Worm (Caenorhabditis elegans): ENCODE data around the gene F59A1.15.

F59A1.15 gene

DNA sequence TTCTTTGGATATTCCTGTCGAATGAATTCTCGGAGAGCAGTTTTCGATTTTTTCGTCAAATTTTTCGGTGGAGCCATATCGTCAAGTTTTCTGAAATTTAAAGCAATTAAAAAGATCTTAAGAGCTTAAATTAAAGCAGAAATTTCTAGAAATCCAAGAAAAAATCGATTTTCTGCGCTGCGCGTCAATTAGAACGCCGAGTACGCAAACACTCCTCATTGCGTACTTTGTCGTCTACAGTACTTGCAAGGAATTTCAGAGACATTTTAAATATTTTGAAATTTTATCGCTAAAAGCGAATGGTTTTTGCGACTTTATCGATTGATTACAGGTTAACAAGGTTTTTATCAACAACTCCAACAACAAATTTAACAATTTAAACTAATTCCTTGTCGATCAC lies 28.5 kb downstream of the F59A1.15 start (continued):
- TF ChIP-seq let-526 (GFP tag; IDR thresholded peaks at IDR 0.05) (no peak), F57A8.1 (GFP tag; optimal IDR thresholded peaks at IDR 0.05) (no peak), ceh-27 (GFP tag; optimal IDR thresholded peaks at IDR 0.05) (no peak), Y79H2A.3 (GFP tag; conservative IDR thresholded peaks at IDR 0.05) (no peak), Y53G8AR.9 (GFP tag; conservative IDR thresholded peaks at IDR 0.05) (no peak), F23B12.7 (tag; optimal IDR thresholded peaks at IDR 0.05; ENCODE audit: insufficient read depth) (no peak), lag-1 (GFP tag; IDR thresholded peaks at IDR 0.05) (no peak), B0261.1 (tag; optimal IDR thresholded peaks at IDR 0.05) (no peak), ceh-40 (GFP tag; IDR thresholded peaks at IDR 0.05) (no peak), Y56A3A.18 (GFP tag; IDR thresholded peaks at IDR 0.05) (no peak), rpc-1 (optimal IDR thresholded peaks at IDR 0.05) (no peak), rpc-1 (tag; optimal IDR thresholded peaks at IDR 0.05) (no peak), lsl-1 (GFP tag; optimal IDR thresholded peaks at IDR 0.05) (peak; percentile 75), zfh-2 (GFP tag; conservative IDR thresholded peaks at IDR 0.05) (no peak), pbrm-1 (GFP tag; IDR thresholded peaks at IDR 0.05) (no peak), T07F8.4 (tag; optimal IDR thresholded peaks at IDR 0.05) (no peak), lin-26 (GFP tag; IDR thresholded peaks at IDR 0.05) (no peak), F22D6.2 (tag; optimal IDR thresholded peaks at IDR 0.05) (no peak)

DNA sequence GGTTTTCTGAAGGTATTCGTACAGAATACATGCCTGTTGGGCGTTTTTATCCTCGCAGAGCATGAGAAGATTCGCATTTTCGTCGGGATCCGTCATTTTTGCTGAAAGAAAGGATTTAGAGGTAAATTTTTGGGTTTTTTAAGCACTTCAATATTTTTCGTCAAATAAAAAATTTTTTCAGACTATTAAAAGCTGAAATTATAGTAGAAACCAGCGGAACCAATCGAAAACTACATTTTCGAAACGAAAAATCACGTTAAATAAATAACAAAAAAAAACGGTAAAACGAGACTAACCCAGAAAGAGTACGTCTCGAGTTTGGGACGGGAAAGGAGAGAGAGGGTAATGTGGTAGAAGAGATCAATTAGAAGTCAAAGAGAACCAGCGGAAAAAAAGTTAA lies 33.2 kb downstream of the F59A1.15 start, which contains the start of gene fbxa-192:
fbxa-192 (minus strand) TSS at position 101 of the 400 bp plus-strand sequence.
- no peak for TF ChIP-seq F52B5.7 (tag; optimal IDR thresholded peaks at IDR 0.05)
- TF ChIP-seq F57C9.4 (tag; optimal IDR thresholded peaks at IDR 0.05): no peak
- no peak for TF ChIP-seq tbx-9 (tag; optimal IDR thresholded peaks at IDR 0.05; ENCODE audit: borderline replicate concordance)
- no peak for TF ChIP-seq sdz-38 (tag; optimal IDR thresholded peaks at IDR 0.05)
- TF ChIP-seq tlf-1 (GFP tag; optimal IDR thresholded peaks at IDR 0.05): no peak
- no peak for TF ChIP-seq T07F8.4 (tag; optimal IDR thresholded peaks at IDR 0.05)
- TF ChIP-seq dpl-1 (GFP tag; optimal IDR thresholded peaks at IDR 0.05): no peak
- TF ChIP-seq aptf-3 (GFP tag; IDR thresholded peaks at IDR 0.05): no peak
- TF ChIP-seq lin-40 (tag; optimal IDR thresholded peaks at IDR 0.05): no peak
